Fruit fly (Drosophila melanogaster): ENCODE measurements around the gene TrxT.

The TrxT gene

dm6 chrX:5336722-5337121, 25.0 kb upstream of the TrxT start (continued):
- TF ChIP-seq Scr (GFP tag; IDR thresholded peaks at IDR 0.05; ENCODE audit: partially characterized antibody) = no peak
- peak; percentile 35 for TF ChIP-seq zfh2 (GFP tag; optimal IDR thresholded peaks at IDR 0.05)
- peak; percentile 51 for TF ChIP-seq scrt (GFP tag; optimal IDR thresholded peaks at IDR 0.05)
- TF ChIP-seq CrebB (tag; optimal IDR thresholded peaks at IDR 0.05) = peak; percentile 12
- TF ChIP-seq Hsf (GFP tag; optimal IDR thresholded peaks at IDR 0.05) = peak; percentile 2
- peak; percentile 13 for TF ChIP-seq CG6683 (GFP tag; optimal IDR thresholded peaks at IDR 0.05)
- no peak for TF ChIP-seq bbx (GFP tag; IDR thresholded peaks at IDR 0.05; ENCODE audit: partially characterized antibody)
- TF ChIP-seq CG13296 (GFP tag; optimal IDR thresholded peaks at IDR 0.05) = peak; percentile 44
- no peak for TF ChIP-seq CG10274 (GFP tag; optimal IDR thresholded peaks at IDR 0.05)
- 0 out of 2 replicates have a peak, but pooled peaks have one; percentile 20 for TF ChIP-seq sob (GFP tag; IDR thresholded peaks at IDR 0.05)
- TF ChIP-seq CG31441 (GFP tag; IDR thresholded peaks at IDR 0.05) = peak; percentile 48; the same call in 1 of the 2 replicates
- peak; percentile 50; the same call in 1 of the 2 replicates for TF ChIP-seq Drgx (GFP tag; IDR thresholded peaks at IDR 0.05)
- TF ChIP-seq onecut (GFP tag; IDR thresholded peaks at IDR 0.05) = 0 out of 2 replicates have a peak, but pooled peaks have one; percentile 27
- TF ChIP-seq ci (GFP tag; IDR thresholded peaks at IDR 0.05) = 0 out of 3 replicates have a peak, but pooled peaks have one; percentile 44
- TF ChIP-seq Fer3 (tag; optimal IDR thresholded peaks at IDR 0.05) = peak; percentile 56
- TF ChIP-seq sug (tag; optimal IDR thresholded peaks at IDR 0.05) = peak; percentile 28
- peak; percentile 19 for TF ChIP-seq CG18262 (tag; optimal IDR thresholded peaks at IDR 0.05)
- TF ChIP-seq slbo (GFP tag; IDR thresholded peaks at IDR 0.05) = peak; percentile 51
- TF ChIP-seq ATbp (GFP tag; optimal IDR thresholded peaks at IDR 0.05) = peak; percentile 37
- TF ChIP-seq CG12659 (GFP tag; optimal IDR thresholded peaks at IDR 0.05) = peak; percentile 40
- peak; percentile 61 for TF ChIP-seq CG7556 (GFP tag; optimal IDR thresholded peaks at IDR 0.05)
- peak; percentile 32 for TF ChIP-seq tap (tag; optimal IDR thresholded peaks at IDR 0.05)
- TF ChIP-seq CG2712 (tag; optimal IDR thresholded peaks at IDR 0.05) = peak; percentile 20
- TF ChIP-seq CG7839 (tag; optimal IDR thresholded peaks at IDR 0.05) = peak; percentile 55
- TF ChIP-seq fd96Cb (tag; optimal IDR thresholded peaks at IDR 0.05) = peak; percentile 11
- TF ChIP-seq dysf (GFP tag; IDR thresholded peaks at IDR 0.05) = peak; percentile 62
- TF ChIP-seq Rfx (GFP tag; IDR thresholded peaks at IDR 0.05) = peak; percentile 52; the same call in 1 of the 2 replicates
- no peak for TF ChIP-seq CG14441 (GFP tag; IDR thresholded peaks at IDR 0.05)
- peak; percentile 7 for TF ChIP-seq CG13894 (tag; optimal IDR thresholded peaks at IDR 0.05)
- no peak for TF ChIP-seq Mes4 (GFP tag; optimal IDR thresholded peaks at IDR 0.05)
- peak; percentile 17 for TF ChIP-seq CG5180 (GFP tag; optimal IDR thresholded peaks at IDR 0.05)
- TF ChIP-seq trh (GFP tag; optimal IDR thresholded peaks at IDR 0.05) = no peak
- TF ChIP-seq CG2120 (GFP tag; optimal IDR thresholded peaks at IDR 0.05) = peak; percentile 70
- peak; percentile 63 for TF ChIP-seq CG17359 (tag; optimal IDR thresholded peaks at IDR 0.05)
- TF ChIP-seq Meics (GFP tag; optimal IDR thresholded peaks at IDR 0.05) = peak; percentile 74
- TF ChIP-seq Fer1 (GFP tag; optimal IDR thresholded peaks at IDR 0.05) = peak; percentile 74
- TF ChIP-seq Dek (tag; optimal IDR thresholded peaks at IDR 0.05) = peak; percentile 59
- no peak for TF ChIP-seq CG16779 (GFP tag; IDR thresholded peaks at IDR 0.05)
- TF ChIP-seq CG8388 (GFP tag; optimal IDR thresholded peaks at IDR 0.05) = peak; percentile 1
- TF ChIP-seq gcm (GFP tag; optimal IDR thresholded peaks at IDR 0.05) = no peak
- TF ChIP-seq ind (GFP tag; optimal IDR thresholded peaks at IDR 0.05) = peak; percentile 36
- peak; percentile 21 for TF ChIP-seq nmo (GFP tag; optimal IDR thresholded peaks at IDR 0.05)
- peak; percentile 36 for TF ChIP-seq CG34376 (GFP tag; optimal IDR thresholded peaks at IDR 0.05)
- 0 out of 2 replicates have a peak, but pooled peaks have one; percentile 38 for TF ChIP-seq HLH3B (GFP tag; IDR thresholded peaks at IDR 0.05)
- peak; percentile 26 for TF ChIP-seq CG18619 (GFP tag; optimal IDR thresholded peaks at IDR 0.05)
- peak; percentile 63 for TF ChIP-seq Sox100B (GFP tag; optimal IDR thresholded peaks at IDR 0.05)
- TF ChIP-seq schlank (tag; optimal IDR thresholded peaks at IDR 0.05) = peak; percentile 37
- peak; percentile 10 for TF ChIP-seq nau (GFP tag; optimal IDR thresholded peaks at IDR 0.05)
- peak; percentile 27 for TF ChIP-seq Oli (tag; optimal IDR thresholded peaks at IDR 0.05)
- TF ChIP-seq mirr (GFP tag; optimal IDR thresholded peaks at IDR 0.05) = peak; percentile 30

All from whole organism, embryonic.